Worm (Caenorhabditis elegans) whole organism, late embryonic: ENCODE results near the gene F53E10.6.

Source experiments
- C08G9.2 ChIP-seq: sonication (generic microtip); optimal IDR thresholded peaks from 2 replicates; lab custom pipeline; 2016; ENCODE audit warnings: mild to moderate bottlenecking, missing genetic modification characterization, moderate library complexity, missing compliant biosample characterization
- F13H6.1 ChIP-seq: sonication (generic microtip); optimal IDR thresholded peaks from 2 replicates; lab custom pipeline; 2016; ENCODE audit warnings: missing genetic modification characterization, missing compliant biosample characterization
- K02D7.2 ChIP-seq: sonication (generic microtip); optimal IDR thresholded peaks from 2 replicates; lab custom pipeline; 2017; ENCODE audit warnings: mild to moderate bottlenecking, missing genetic modification characterization, missing compliant biosample characterization
- T23F11.4 ChIP-seq: fragments of 200-800 bp; sonication (Bioruptor generic); optimal IDR thresholded peaks from 2 replicates; lab custom pipeline; 2018; ENCODE audit warnings: mild to moderate bottlenecking, missing genetic modification characterization, missing compliant biosample characterization
- Y22D7AL.16 ChIP-seq: sonication (generic microtip); optimal IDR thresholded peaks from 2 replicates; lab custom pipeline; 2016; ENCODE audit warnings: missing genetic modification characterization, missing compliant biosample characterization
- ahr-1 ChIP-seq: sonication (generic microtip); optimal IDR thresholded peaks from 2 replicates; lab custom pipeline; 2016; ENCODE audit warnings: missing genetic modification characterization, missing compliant biosample characterization
- ama-1 ChIP-seq: fragments of 150-350 bp; optimal IDR thresholded peaks from 2 replicates; lab custom pipeline; 2014
- ceh-14 ChIP-seq: sonication (generic microtip); optimal IDR thresholded peaks from 2 replicates; lab custom pipeline; 2016; ENCODE audit warnings: missing genotype, missing genetic modification characterization, missing compliant biosample characterization
- ceh-18 ChIP-seq: sonication (generic microtip); optimal IDR thresholded peaks from 2 replicates; lab custom pipeline; 2016; ENCODE audit warnings: missing genetic modification characterization, missing compliant biosample characterization
- ceh-19 ChIP-seq: fragments of 200-800 bp; sonication (Bioruptor generic); optimal IDR thresholded peaks from 2 replicates; lab custom pipeline; 2018; ENCODE audit warnings: mild to moderate bottlenecking, missing genetic modification characterization, missing compliant biosample characterization
- ceh-2 ChIP-seq: sonication (generic microtip); optimal IDR thresholded peaks from 2 replicates; lab custom pipeline; 2016; ENCODE audit warnings: missing genotype, missing genetic modification characterization, missing compliant biosample characterization
- ceh-24 ChIP-seq: sonication (generic microtip); optimal IDR thresholded peaks from 2 replicates; lab custom pipeline; 2016; ENCODE audit warnings: mild to moderate bottlenecking, missing genetic modification characterization, missing compliant biosample characterization
- ceh-31 ChIP-seq: sonication (generic microtip); optimal IDR thresholded peaks from 2 replicates; lab custom pipeline; 2016; ENCODE audit warnings: missing genetic modification characterization, missing compliant biosample characterization
- ceh-45 ChIP-seq: fragments of 200-800 bp; sonication (Bioruptor generic); IDR thresholded peaks from 2 replicates; pipeline ENCODE4 v1.3.6; 2022; ENCODE audit warnings: missing genetic modification reagents, missing genetic modification characterization, missing compliant biosample characterization
- ceh-48 ChIP-seq: sonication (generic microtip); optimal IDR thresholded peaks from 2 replicates; lab custom pipeline; 2016; ENCODE audit warnings: missing genetic modification characterization, inconsistent platforms, missing compliant biosample characterization
- ceh-6 ChIP-seq: fragments of 200-800 bp; sonication (Bioruptor generic); optimal IDR thresholded peaks from 2 replicates; lab custom pipeline; 2018; ENCODE audit warnings: mild to moderate bottlenecking, missing genetic modification characterization, missing compliant biosample characterization
- ceh-9 ChIP-seq: sonication (generic microtip); optimal IDR thresholded peaks from 2 replicates; lab custom pipeline; 2016; ENCODE audit warnings: mild to moderate bottlenecking, missing genetic modification characterization, inconsistent platforms, missing compliant biosample characterization
- dmd-4 ChIP-seq: sonication (generic microtip); optimal IDR thresholded peaks from 2 replicates; lab custom pipeline; 2016; ENCODE audit warnings: borderline replicate concordance, missing genetic modification characterization, missing compliant biosample characterization
- dve-1 ChIP-seq: sonication (generic microtip); optimal IDR thresholded peaks from 2 replicates; lab custom pipeline; 2017; ENCODE audit warnings: antibody characterized with exemption, mild to moderate bottlenecking, missing genetic modification characterization, missing compliant biosample characterization
- elt-2 ChIP-seq: sonication (generic microtip); optimal IDR thresholded peaks from 2 replicates; lab custom pipeline; 2016; ENCODE audit warnings: missing genetic modification reagents, missing genetic modification characterization, missing compliant biosample characterization
- elt-4 ChIP-seq: sonication (generic microtip); optimal IDR thresholded peaks from 2 replicates; lab custom pipeline; 2016; ENCODE audit warnings: missing genetic modification characterization, missing compliant biosample characterization
- eyg-1 ChIP-seq: sonication (generic microtip); optimal IDR thresholded peaks from 2 replicates; lab custom pipeline; 2016; ENCODE audit warnings: missing genotype, missing genetic modification characterization, missing compliant biosample characterization
- fax-1 ChIP-seq: sonication (generic microtip); optimal IDR thresholded peaks from 2 replicates; lab custom pipeline; 2016; ENCODE audit warnings: missing genotype, missing genetic modification characterization, missing compliant biosample characterization
- fkh-10 ChIP-seq: fragments of 150-350 bp; optimal IDR thresholded peaks from 2 replicates; lab custom pipeline; 2014; ENCODE audit warnings: missing biosample characterization, missing genetic modification reagents, missing genetic modification characterization
- hlh-13 ChIP-seq: fragments of 200-800 bp; sonication (Bioruptor generic); optimal IDR thresholded peaks from 2 replicates; lab custom pipeline; 2018; ENCODE audit warnings: mild to moderate bottlenecking, missing genetic modification characterization, missing compliant biosample characterization
- hlh-15 ChIP-seq: sonication (generic microtip); optimal IDR thresholded peaks from 2 replicates; lab custom pipeline; 2016; ENCODE audit warnings: missing genetic modification characterization, missing compliant biosample characterization
- hlh-6 ChIP-seq: sonication (generic microtip); optimal IDR thresholded peaks from 2 replicates; lab custom pipeline; 2016; ENCODE audit warnings: missing genotype, missing genetic modification characterization, missing compliant biosample characterization
- hlh-8 ChIP-seq: sonication (generic microtip); optimal IDR thresholded peaks from 2 replicates; lab custom pipeline; 2016; ENCODE audit warnings: missing genotype, missing genetic modification characterization, missing compliant biosample characterization
- lim-6 ChIP-seq: sonication (generic microtip); optimal IDR thresholded peaks from 2 replicates; lab custom pipeline; 2016; ENCODE audit warnings: missing genetic modification characterization, missing compliant biosample characterization
- lin-11 ChIP-seq: fragments of 200-800 bp; sonication (Bioruptor generic); optimal IDR thresholded peaks from 2 replicates; lab custom pipeline; 2018; ENCODE audit warnings: mild to moderate bottlenecking, missing genetic modification characterization, missing compliant biosample characterization
- madf-2 ChIP-seq: sonication (generic microtip); optimal IDR thresholded peaks from 2 replicates; lab custom pipeline; 2017; ENCODE audit warnings: missing genetic modification characterization, missing compliant biosample characterization
- mec-3 ChIP-seq: sonication (generic microtip); optimal IDR thresholded peaks from 2 replicates; lab custom pipeline; 2016; ENCODE audit warnings: borderline replicate concordance, missing genetic modification characterization, missing compliant biosample characterization
- nfya-1 ChIP-seq: sonication (generic microtip); optimal IDR thresholded peaks from 2 replicates; lab custom pipeline; 2017; ENCODE audit warnings: missing genetic modification characterization, mild to moderate bottlenecking, missing compliant biosample characterization, antibody characterized with exemption, moderate library complexity
- nhr-11 ChIP-seq: fragments of 150-350 bp; optimal IDR thresholded peaks from 2 replicates; lab custom pipeline; 2014; ENCODE audit warnings: missing biosample characterization, missing genetic modification characterization
- nhr-232 ChIP-seq: sonication (generic microtip); optimal IDR thresholded peaks from 2 replicates; lab custom pipeline; 2016; ENCODE audit warnings: missing genetic modification characterization, missing compliant biosample characterization
- odd-2 ChIP-seq: sonication (generic microtip); optimal IDR thresholded peaks from 2 replicates; lab custom pipeline; 2017; ENCODE audit warnings: antibody characterized with exemption, mild to moderate bottlenecking, missing genetic modification characterization, missing compliant biosample characterization
- pag-3 ChIP-seq: sonication (generic microtip); optimal IDR thresholded peaks from 2 replicates; lab custom pipeline; 2016; ENCODE audit warnings: missing compliant biosample characterization, missing genetic modification characterization, borderline replicate concordance
- pha-2 ChIP-seq: sonication (generic microtip); optimal IDR thresholded peaks from 2 replicates; lab custom pipeline; 2017; ENCODE audit warnings: mild to moderate bottlenecking, missing genetic modification characterization, missing compliant biosample characterization
- pha-4 ChIP-seq: fragments of 150-350 bp; optimal IDR thresholded peaks from 2 replicates; lab custom pipeline; 2018; ENCODE audit warnings: missing biosample characterization, missing genetic modification reagents, missing genetic modification characterization
- pqm-1 ChIP-seq: sonication (generic microtip); optimal IDR thresholded peaks from 2 replicates; lab custom pipeline; 2016; ENCODE audit warnings: missing genetic modification characterization, missing compliant biosample characterization
- pros-1 ChIP-seq: fragments of 150-350 bp; optimal IDR thresholded peaks from 2 replicates; lab custom pipeline; 2014; ENCODE audit warnings: missing biosample characterization, missing genetic modification reagents, missing genetic modification characterization
- ref-2 ChIP-seq: sonication (generic microtip); optimal IDR thresholded peaks from 2 replicates; lab custom pipeline; 2016; ENCODE audit warnings: missing genetic modification characterization, missing compliant biosample characterization
- rnt-1 ChIP-seq: sonication (generic microtip); optimal IDR thresholded peaks from 2 replicates; lab custom pipeline; 2016; ENCODE audit warnings: missing genetic modification characterization, missing compliant biosample characterization
- sox-2 ChIP-seq: fragments of 200-800 bp; sonication (Bioruptor generic); IDR thresholded peaks from 2 replicates; pipeline ENCODE4 v1.3.6; 2022; ENCODE audit warnings: missing genetic modification reagents, missing genetic modification characterization, missing compliant biosample characterization
- sox-4 ChIP-seq: sonication (generic microtip); optimal IDR thresholded peaks from 2 replicates; lab custom pipeline; 2017; ENCODE audit warnings: mild to moderate bottlenecking, missing genetic modification characterization, inconsistent platforms, missing compliant biosample characterization
- tbx-2 ChIP-seq: sonication (generic microtip); optimal IDR thresholded peaks from 2 replicates; lab custom pipeline; 2016; ENCODE audit warnings: missing genetic modification characterization, missing compliant biosample characterization
- tbx-7 ChIP-seq: sonication (generic microtip); optimal IDR thresholded peaks from 2 replicates; lab custom pipeline; 2016; ENCODE audit warnings: missing genotype, missing genetic modification characterization, missing compliant biosample characterization
- ttx-3 ChIP-seq: sonication (generic microtip); optimal IDR thresholded peaks from 2 replicates; lab custom pipeline; 2016; ENCODE audit warnings: missing genetic modification reagents, missing genetic modification characterization, missing compliant biosample characterization
- unc-3 ChIP-seq, 2 experiments: fragments of 200-800 bp in 1 of 2; sonication (Bioruptor generic) in 1 of 2; sonication (generic microtip) in 1 of 2; conservative IDR thresholded peaks in 1 of 2; optimal IDR thresholded peaks in 1 of 2; 2 replicates each; pipeline versions ENCODE4 v1.3.6 to Lab custom; 2016 to 2022; ENCODE audit warnings: missing compliant biosample characterization in 2 of 2, missing genetic modification characterization in 2 of 2, missing genetic modification reagents in 1 of 2
- unc-42 ChIP-seq: sonication (generic microtip); optimal IDR thresholded peaks from 2 replicates; lab custom pipeline; 2016; ENCODE audit warnings: missing genotype, missing genetic modification characterization, missing compliant biosample characterization
- unc-55 ChIP-seq: sonication (generic microtip); optimal IDR thresholded peaks from 2 replicates; lab custom pipeline; 2017; ENCODE audit warnings: missing biosample characterization, missing genetic modification reagents, missing genetic modification characterization
- unc-86 ChIP-seq: sonication (generic microtip); optimal IDR thresholded peaks from 2 replicates; lab custom pipeline; 2016; ENCODE audit warnings: missing genetic modification characterization, missing compliant biosample characterization
- zip-5 ChIP-seq: sonication (generic microtip); optimal IDR thresholded peaks from 2 replicates; lab custom pipeline; 2016; ENCODE audit warnings: missing genetic modification characterization, missing compliant biosample characterization
- ztf-16 ChIP-seq: sonication (generic microtip); optimal IDR thresholded peaks from 2 replicates; lab custom pipeline; 2017; ENCODE audit warnings: missing genetic modification characterization, missing compliant biosample characterization

The F53E10.6 gene

DNA sequence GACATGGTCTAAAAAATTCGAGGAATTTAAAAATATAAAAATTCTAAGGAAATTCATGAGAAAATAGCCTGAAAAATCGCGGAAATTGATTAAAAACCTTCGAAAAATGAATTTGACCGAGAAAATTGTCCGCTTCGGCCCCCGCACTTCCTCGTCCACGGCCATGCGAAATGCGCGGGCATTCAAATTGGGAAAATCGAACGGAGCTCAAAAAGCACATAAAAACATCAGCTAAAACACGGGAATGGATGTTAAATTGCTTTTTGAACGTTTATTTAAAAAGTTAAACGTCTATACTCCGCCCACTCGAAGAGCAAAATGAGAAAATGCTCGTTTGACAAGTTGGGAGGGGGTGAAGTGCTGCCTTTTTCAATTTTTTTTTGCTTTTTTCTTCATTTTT lies at the start of gene F53E10.6:
Gene F53E10.6 (minus strand): TSS at position 8 of the 400 bp plus-strand sequence.
- TF ChIP-seq lin-11 (tag; lab: Kevin White, UChicago), result no peak
- no peak for TF ChIP-seq ceh-45 (GFP tag; lab: Robert Waterston, UW)
- TF ChIP-seq elt-2 (tag; lab: Kevin White, UChicago), result peak; percentile 39
- TF ChIP-seq nhr-11 (tag; lab: Kevin White, UChicago), result no peak
- TF ChIP-seq madf-2, result no peak
- TF ChIP-seq nfya-1 (tag; lab: Kevin White, UChicago), result no peak
- TF ChIP-seq sox-2 (GFP tag; lab: Robert Waterston, UW), result no peak
- no peak for TF ChIP-seq unc-86
- TF ChIP-seq pha-2 (tag; lab: Kevin White, UChicago), result no peak
- peak; percentile 63 for TF ChIP-seq tbx-2 (tag; lab: Kevin White, UChicago)
- TF ChIP-seq unc-55 (GFP tag; lab: Kevin White, UChicago), result no peak
- TF ChIP-seq pag-3, result no peak
- no peak for TF ChIP-seq hlh-15 (tag; lab: Kevin White, UChicago)
- peak; percentile 63 for TF ChIP-seq zip-5 (tag; lab: Kevin White, UChicago)
- no peak for TF ChIP-seq ceh-14 (tag; lab: Kevin White, UChicago)
- TF ChIP-seq ceh-19 (GFP tag; lab: Kevin White, UChicago), result no peak
- no peak for TF ChIP-seq dmd-4 (tag; lab: Kevin White, UChicago)
- TF ChIP-seq ceh-18 (tag; lab: Kevin White, UChicago), result no peak
- TF ChIP-seq ama-1 (lab: Kevin White, UChicago), result no peak
- TF ChIP-seq T23F11.4 (GFP tag; lab: Kevin White, UChicago), result no peak
- peak; percentile 58 for TF ChIP-seq tbx-7
- peak; percentile 39 for TF ChIP-seq mec-3 (tag; lab: Kevin White, UChicago)
- TF ChIP-seq fkh-10 (GFP tag; lab: Kevin White, UChicago), result no peak
- TF ChIP-seq ceh-24 (tag; lab: Kevin White, UChicago), result no peak
- no peak for TF ChIP-seq hlh-6 (tag; lab: Kevin White, UChicago)
- no peak for TF ChIP-seq sox-4 (tag; lab: Kevin White, UChicago)
- no peak for TF ChIP-seq ttx-3
- TF ChIP-seq ceh-9, result no peak
- TF ChIP-seq rnt-1, result peak; percentile 4
- TF ChIP-seq unc-3 (GFP tag; conservative IDR thresholded peaks at IDR 0.05; lab: Robert Waterston, UW), result no peak
- TF ChIP-seq unc-3 (tag; optimal IDR thresholded peaks at IDR 0.05; lab: Kevin White, UChicago), result no peak
- peak; percentile 91 for TF ChIP-seq C08G9.2 (tag; lab: Kevin White, UChicago)
- no peak for TF ChIP-seq F13H6.1
- no peak for TF ChIP-seq pros-1 (tag; lab: Kevin White, UChicago)
- TF ChIP-seq lim-6 (tag; lab: Kevin White, UChicago), result no peak
- peak; percentile 19 for TF ChIP-seq ref-2 (tag; lab: Kevin White, UChicago)
- TF ChIP-seq Y22D7AL.16 (tag; lab: Kevin White, UChicago), result no peak
- no peak for TF ChIP-seq ceh-6
- TF ChIP-seq hlh-13 (GFP tag; lab: Kevin White, UChicago), result no peak
- TF ChIP-seq hlh-8 (tag; lab: Kevin White, UChicago), result peak; percentile 41
- no peak for TF ChIP-seq elt-4 (tag; lab: Kevin White, UChicago)
- TF ChIP-seq ahr-1 (tag; lab: Kevin White, UChicago), result no peak
- peak; percentile 24 for TF ChIP-seq unc-42 (tag; lab: Kevin White, UChicago)
- no peak for TF ChIP-seq odd-2 (tag; lab: Kevin White, UChicago)
- TF ChIP-seq pha-4 (tag; lab: Kevin White, UChicago), result no peak
- TF ChIP-seq ztf-16 (tag; lab: Kevin White, UChicago), result no peak
- no peak for TF ChIP-seq ceh-48 (tag; lab: Kevin White, UChicago)
- TF ChIP-seq pqm-1, result no peak
- no peak for TF ChIP-seq K02D7.2 (tag; lab: Kevin White, UChicago)
- no peak for TF ChIP-seq nhr-232 (tag; lab: Kevin White, UChicago)
- peak; percentile 75 for TF ChIP-seq ceh-2 (tag; lab: Kevin White, UChicago)
- TF ChIP-seq fax-1 (tag; lab: Kevin White, UChicago), result peak; percentile 22
- TF ChIP-seq dve-1 (tag; lab: Kevin White, UChicago), result no peak
- no peak for TF ChIP-seq eyg-1 (tag; lab: Kevin White, UChicago)
- peak; percentile 88 for TF ChIP-seq ceh-31 (tag; lab: Kevin White, UChicago)
